Fruit fly (Drosophila melanogaster): Measurements from ENCODE around the gene Naxd.

DNA sequence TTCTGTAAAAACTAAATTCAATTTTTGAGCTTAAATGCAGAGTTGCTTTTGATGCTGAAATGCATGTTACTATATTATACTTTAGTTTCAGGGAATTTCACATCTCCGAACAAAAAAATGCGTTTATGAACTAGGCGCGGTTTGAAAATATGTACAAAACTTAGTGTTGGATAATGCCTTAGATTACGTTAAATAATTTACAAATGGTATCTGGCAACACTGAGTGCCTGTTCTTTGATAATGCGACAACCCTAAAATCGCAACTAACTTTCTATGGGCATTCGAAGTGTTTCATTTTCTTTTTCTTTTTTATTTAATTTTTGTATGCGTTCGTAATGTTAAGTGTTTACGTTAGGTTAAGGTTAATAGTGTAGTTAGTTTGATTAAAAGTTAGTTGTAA, 45.1 kb upstream of the Naxd start:
- TF ChIP-seq kay (GFP tag; ENCODE audit: borderline replicate concordance) (no peak), tj (GFP tag; optimal IDR thresholded peaks at IDR 0.05) (no peak), toe (GFP tag; optimal IDR thresholded peaks at IDR 0.05) (no peak)

Measured in whole organism, adult.